Worm (Caenorhabditis elegans) whole organism, late embryonic: Measurements from ENCODE around the gene Y56A3A.22.

Experiments
- C38D4.7 ChIP-seq: fragments of 200-800 bp; sonication (Bioruptor generic); optimal IDR thresholded peaks from 2 replicates; lab custom pipeline; 2018; ENCODE audit warnings: mild to moderate bottlenecking, missing genetic modification characterization, moderate library complexity, missing compliant biosample characterization
- F13H6.1 ChIP-seq: sonication (generic microtip); optimal IDR thresholded peaks from 2 replicates; lab custom pipeline; 2016; ENCODE audit warnings: missing genetic modification characterization, missing compliant biosample characterization
- K02D7.2 ChIP-seq: sonication (generic microtip); optimal IDR thresholded peaks from 2 replicates; lab custom pipeline; 2017; ENCODE audit warnings: mild to moderate bottlenecking, missing genetic modification characterization, missing compliant biosample characterization
- T23F11.4 ChIP-seq: fragments of 200-800 bp; sonication (Bioruptor generic); optimal IDR thresholded peaks from 2 replicates; lab custom pipeline; 2018; ENCODE audit warnings: mild to moderate bottlenecking, missing genetic modification characterization, missing compliant biosample characterization
- Y22D7AL.16 ChIP-seq: sonication (generic microtip); optimal IDR thresholded peaks from 2 replicates; lab custom pipeline; 2016; ENCODE audit warnings: missing genetic modification characterization, missing compliant biosample characterization
- ahr-1 ChIP-seq: sonication (generic microtip); optimal IDR thresholded peaks from 2 replicates; lab custom pipeline; 2016; ENCODE audit warnings: missing genetic modification characterization, missing compliant biosample characterization
- ceh-18 ChIP-seq: sonication (generic microtip); optimal IDR thresholded peaks from 2 replicates; lab custom pipeline; 2016; ENCODE audit warnings: missing genetic modification characterization, missing compliant biosample characterization
- ceh-2 ChIP-seq: sonication (generic microtip); optimal IDR thresholded peaks from 2 replicates; lab custom pipeline; 2016; ENCODE audit warnings: missing genotype, missing genetic modification characterization, missing compliant biosample characterization
- ceh-24 ChIP-seq: sonication (generic microtip); optimal IDR thresholded peaks from 2 replicates; lab custom pipeline; 2016; ENCODE audit warnings: mild to moderate bottlenecking, missing genetic modification characterization, missing compliant biosample characterization
- ceh-9 ChIP-seq: sonication (generic microtip); optimal IDR thresholded peaks from 2 replicates; lab custom pipeline; 2016; ENCODE audit warnings: mild to moderate bottlenecking, missing genetic modification characterization, inconsistent platforms, missing compliant biosample characterization
- che-1 ChIP-seq: sonication (generic microtip); optimal IDR thresholded peaks from 2 replicates; lab custom pipeline; 2016; ENCODE audit warnings: mild to moderate bottlenecking, missing genetic modification characterization, missing compliant biosample characterization
- dmd-4 ChIP-seq: sonication (generic microtip); optimal IDR thresholded peaks from 2 replicates; lab custom pipeline; 2016; ENCODE audit warnings: borderline replicate concordance, missing genetic modification characterization, missing compliant biosample characterization
- dve-1 ChIP-seq: sonication (generic microtip); optimal IDR thresholded peaks from 2 replicates; lab custom pipeline; 2017; ENCODE audit warnings: antibody characterized with exemption, mild to moderate bottlenecking, missing genetic modification characterization, missing compliant biosample characterization
- elt-4 ChIP-seq: sonication (generic microtip); optimal IDR thresholded peaks from 2 replicates; lab custom pipeline; 2016; ENCODE audit warnings: missing genetic modification characterization, missing compliant biosample characterization
- ets-4 ChIP-seq: sonication (generic microtip); optimal IDR thresholded peaks from 2 replicates; lab custom pipeline; 2016; ENCODE audit warnings: missing genetic modification characterization, missing compliant biosample characterization
- fax-1 ChIP-seq: sonication (generic microtip); optimal IDR thresholded peaks from 2 replicates; lab custom pipeline; 2016; ENCODE audit warnings: missing genotype, missing genetic modification characterization, missing compliant biosample characterization
- fkh-10 ChIP-seq: fragments of 150-350 bp; optimal IDR thresholded peaks from 2 replicates; lab custom pipeline; 2014; ENCODE audit warnings: missing biosample characterization, missing genetic modification reagents, missing genetic modification characterization
- fkh-6 ChIP-seq: sonication (generic microtip); optimal IDR thresholded peaks from 2 replicates; lab custom pipeline; 2016; ENCODE audit warnings: missing genetic modification characterization, missing compliant biosample characterization
- gmeb-2 ChIP-seq: sonication (generic microtip); optimal IDR thresholded peaks from 2 replicates; lab custom pipeline; 2016; ENCODE audit warnings: missing genetic modification characterization, inconsistent platforms, missing compliant biosample characterization
- hlh-13 ChIP-seq: fragments of 200-800 bp; sonication (Bioruptor generic); optimal IDR thresholded peaks from 2 replicates; lab custom pipeline; 2018; ENCODE audit warnings: mild to moderate bottlenecking, missing genetic modification characterization, missing compliant biosample characterization
- hlh-30 ChIP-seq: sonication (generic microtip); optimal IDR thresholded peaks from 2 replicates; lab custom pipeline; 2017; ENCODE audit warnings: antibody characterized with exemption, missing genetic modification characterization, missing compliant biosample characterization; ENCODE audit not compliant: insufficient read depth
- hlh-6 ChIP-seq: sonication (generic microtip); optimal IDR thresholded peaks from 2 replicates; lab custom pipeline; 2016; ENCODE audit warnings: missing genotype, missing genetic modification characterization, missing compliant biosample characterization
- lin-11 ChIP-seq: fragments of 200-800 bp; sonication (Bioruptor generic); optimal IDR thresholded peaks from 2 replicates; lab custom pipeline; 2018; ENCODE audit warnings: mild to moderate bottlenecking, missing genetic modification characterization, missing compliant biosample characterization
- nfya-1 ChIP-seq: sonication (generic microtip); optimal IDR thresholded peaks from 2 replicates; lab custom pipeline; 2017; ENCODE audit warnings: missing genetic modification characterization, mild to moderate bottlenecking, missing compliant biosample characterization, antibody characterized with exemption, moderate library complexity
- nhr-11 ChIP-seq: fragments of 150-350 bp; optimal IDR thresholded peaks from 2 replicates; lab custom pipeline; 2014; ENCODE audit warnings: missing biosample characterization, missing genetic modification characterization
- npax-4 ChIP-seq: sonication (generic microtip); optimal IDR thresholded peaks from 2 replicates; lab custom pipeline; 2016; ENCODE audit warnings: missing genetic modification characterization, missing compliant biosample characterization
- odd-2 ChIP-seq: sonication (generic microtip); optimal IDR thresholded peaks from 2 replicates; lab custom pipeline; 2017; ENCODE audit warnings: antibody characterized with exemption, mild to moderate bottlenecking, missing genetic modification characterization, missing compliant biosample characterization
- pag-3 ChIP-seq: sonication (generic microtip); optimal IDR thresholded peaks from 2 replicates; lab custom pipeline; 2016; ENCODE audit warnings: missing compliant biosample characterization, missing genetic modification characterization, borderline replicate concordance
- pha-2 ChIP-seq: sonication (generic microtip); optimal IDR thresholded peaks from 2 replicates; lab custom pipeline; 2017; ENCODE audit warnings: mild to moderate bottlenecking, missing genetic modification characterization, missing compliant biosample characterization
- pha-4 ChIP-seq: fragments of 150-350 bp; optimal IDR thresholded peaks from 2 replicates; lab custom pipeline; 2018; ENCODE audit warnings: missing biosample characterization, missing genetic modification reagents, missing genetic modification characterization
- pqm-1 ChIP-seq: sonication (generic microtip); optimal IDR thresholded peaks from 2 replicates; lab custom pipeline; 2016; ENCODE audit warnings: missing genetic modification characterization, missing compliant biosample characterization
- pros-1 ChIP-seq: fragments of 150-350 bp; optimal IDR thresholded peaks from 2 replicates; lab custom pipeline; 2014; ENCODE audit warnings: missing biosample characterization, missing genetic modification reagents, missing genetic modification characterization
- rnt-1 ChIP-seq: sonication (generic microtip); optimal IDR thresholded peaks from 2 replicates; lab custom pipeline; 2016; ENCODE audit warnings: missing genetic modification characterization, missing compliant biosample characterization
- sox-2 ChIP-seq: fragments of 200-800 bp; sonication (Bioruptor generic); IDR thresholded peaks from 2 replicates; pipeline ENCODE4 v1.3.6; 2022; ENCODE audit warnings: missing genetic modification reagents, missing genetic modification characterization, missing compliant biosample characterization
- sox-4 ChIP-seq: sonication (generic microtip); optimal IDR thresholded peaks from 2 replicates; lab custom pipeline; 2017; ENCODE audit warnings: mild to moderate bottlenecking, missing genetic modification characterization, inconsistent platforms, missing compliant biosample characterization
- syd-9 ChIP-seq: sonication (generic microtip); optimal IDR thresholded peaks from 2 replicates; lab custom pipeline; 2016; ENCODE audit warnings: mild to moderate bottlenecking, missing genetic modification characterization, moderate library complexity, missing compliant biosample characterization
- tbx-2 ChIP-seq: sonication (generic microtip); optimal IDR thresholded peaks from 2 replicates; lab custom pipeline; 2016; ENCODE audit warnings: missing genetic modification characterization, missing compliant biosample characterization
- ttx-3 ChIP-seq: sonication (generic microtip); optimal IDR thresholded peaks from 2 replicates; lab custom pipeline; 2016; ENCODE audit warnings: missing genetic modification reagents, missing genetic modification characterization, missing compliant biosample characterization
- unc-55 ChIP-seq: sonication (generic microtip); optimal IDR thresholded peaks from 2 replicates; lab custom pipeline; 2017; ENCODE audit warnings: missing biosample characterization, missing genetic modification reagents, missing genetic modification characterization
- unc-86 ChIP-seq: sonication (generic microtip); optimal IDR thresholded peaks from 2 replicates; lab custom pipeline; 2016; ENCODE audit warnings: missing genetic modification characterization, missing compliant biosample characterization
- ztf-16 ChIP-seq: sonication (generic microtip); optimal IDR thresholded peaks from 2 replicates; lab custom pipeline; 2017; ENCODE audit warnings: missing genetic modification characterization, missing compliant biosample characterization

Gene Y56A3A.22

ce11 chrIII:11946062-11946749 lies 24.7 kb downstream of the Y56A3A.22 start (continued):
- TF ChIP-seq ets-4 (tag; lab: Kevin White, UChicago) (peak; percentile 97), Y22D7AL.16 (tag; lab: Kevin White, UChicago) (no peak), hlh-13 (no peak), elt-4 (tag; lab: Kevin White, UChicago) (no peak), rnt-1 (tag; lab: Kevin White, UChicago) (peak; percentile 59), che-1 (tag; lab: Kevin White, UChicago) (no peak), unc-86 (tag; lab: Kevin White, UChicago) (peak; percentile 49), hlh-6 (tag; lab: Kevin White, UChicago) (peak; percentile 65), ceh-18 (tag; lab: Kevin White, UChicago) (peak; percentile 6), pag-3 (tag; lab: Kevin White, UChicago) (no peak), odd-2 (no peak), pha-4 (tag; lab: Kevin White, UChicago) (no peak), ztf-16 (no peak), ahr-1 (tag; lab: Kevin White, UChicago) (peak; percentile 48), lin-11 (tag; lab: Kevin White, UChicago) (no peak), ttx-3 (peak; percentile 14), pqm-1 (tag; lab: Kevin White, UChicago) (peak; percentile 59), pha-2 (tag; lab: Kevin White, UChicago) (peak; percentile 42), K02D7.2 (peak; percentile 69), fax-1 (tag; lab: Kevin White, UChicago) (peak; percentile 71), tbx-2 (tag; lab: Kevin White, UChicago) (peak; percentile 94), npax-4 (tag; lab: Kevin White, UChicago) (no peak), sox-2 (GFP tag; lab: Robert Waterston, UW) (no peak), pros-1 (tag; lab: Kevin White, UChicago) (no peak), F13H6.1 (tag; lab: Kevin White, UChicago) (peak; percentile 72), fkh-10 (no peak), syd-9 (tag; lab: Kevin White, UChicago) (peak; percentile 15), fkh-6 (peak; percentile 51), hlh-30 (no peak), unc-55 (no peak), gmeb-2 (tag; lab: Kevin White, UChicago) (no peak), nhr-11 (tag; lab: Kevin White, UChicago) (no peak), sox-4 (tag; lab: Kevin White, UChicago) (no peak), C38D4.7 (GFP tag; lab: Kevin White, UChicago) (no peak), dve-1 (tag; lab: Kevin White, UChicago) (no peak), ceh-2 (tag; lab: Kevin White, UChicago) (peak; percentile 98), T23F11.4 (no peak), ceh-24 (no peak)

- TF ChIP-seq nfya-1 (peak; percentile 76), hlh-6 (tag; lab: Kevin White, UChicago) (no peak)
- TF ChIP-seq, all 69 proteins: peak for 1
These were observed 25.5 kb downstream of the Y56A3A.22 start, which contains the start of gene Y56A3A.7 for ce11 chrIII:11946973-11947372. Y56A3A.7 (minus strand) TSS chrIII:11947019.

- peak; percentile 20 for TF ChIP-seq ets-4 (tag; lab: Kevin White, UChicago)
- no peak for TF ChIP-seq ceh-9 (tag; lab: Kevin White, UChicago)
- no peak for TF ChIP-seq dmd-4 (tag; lab: Kevin White, UChicago)
- TF ChIP-seq, all 69 proteins: peak for 1
These were observed 26.0 kb downstream of the Y56A3A.22 start for ce11 chrIII:11947527-11947926.
